Worm (Caenorhabditis elegans): Measurements from ENCODE around the gene cnx-1.

cnx-1 gene

ce11 chrIII:9772394-9772793 lies 44.5 kb downstream of the cnx-1 start:
- TF ChIP-seq nhr-237 (tag; optimal IDR thresholded peaks at IDR 0.05), result no peak
- no peak for TF ChIP-seq mab-5 (tag; optimal IDR thresholded peaks at IDR 0.05)
- no peak for TF ChIP-seq dmd-4 (tag; optimal IDR thresholded peaks at IDR 0.05)
- no peak for TF ChIP-seq Y55F3AM.14 (GFP tag; optimal IDR thresholded peaks at IDR 0.05)
- no peak for TF ChIP-seq nhr-25 (tag; optimal IDR thresholded peaks at IDR 0.05)
- TF ChIP-seq snpc-4 (tag; optimal IDR thresholded peaks at IDR 0.05), result no peak
- no peak for TF ChIP-seq unc-55 (GFP tag; optimal IDR thresholded peaks at IDR 0.05)
- no peak for TF ChIP-seq crh-2 (tag; optimal IDR thresholded peaks at IDR 0.05)
- no peak for TF ChIP-seq egl-27 (tag; optimal IDR thresholded peaks at IDR 0.05)
- TF ChIP-seq ztf-4 (tag; optimal IDR thresholded peaks at IDR 0.05), result no peak

ce11 chrIII:9770590-9770989 lies 46.3 kb downstream of the cnx-1 start:
- TF ChIP-seq sem-4 (tag; optimal IDR thresholded peaks at IDR 0.05), result no peak
- TF ChIP-seq nhr-25 (tag; optimal IDR thresholded peaks at IDR 0.05), result no peak
- TF ChIP-seq zag-1 (tag; optimal IDR thresholded peaks at IDR 0.05), result no peak
- TF ChIP-seq lin-39 (tag; optimal IDR thresholded peaks at IDR 0.05), result no peak
- TF ChIP-seq F13H6.1 (tag; optimal IDR thresholded peaks at IDR 0.05), result no peak

DNA sequence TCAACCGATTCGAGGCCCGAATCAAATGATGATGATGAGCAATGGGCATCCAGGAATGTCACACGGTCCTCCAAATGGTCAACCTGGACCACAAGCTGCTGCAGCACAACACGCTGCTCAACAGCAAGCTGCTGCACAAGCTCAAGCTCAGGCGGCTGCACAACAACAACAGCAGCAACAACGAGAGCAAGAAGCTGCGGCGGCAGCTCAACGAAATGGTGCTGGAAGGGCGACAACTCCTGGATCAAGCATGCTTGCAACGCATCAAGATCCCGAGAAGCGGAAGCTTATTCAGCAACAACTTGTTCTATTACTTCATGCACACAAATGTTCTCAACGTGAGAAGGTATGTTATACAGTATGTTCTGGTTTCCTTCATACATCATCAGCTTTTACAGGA lies 48.9 kb downstream of the cnx-1 start:
- TF ChIP-seq ztf-11 (tag; optimal IDR thresholded peaks at IDR 0.05) (no peak), peb-1 (tag; optimal IDR thresholded peaks at IDR 0.05) (no peak), sem-4 (tag; optimal IDR thresholded peaks at IDR 0.05) (no peak), mab-5 (tag; optimal IDR thresholded peaks at IDR 0.05) (no peak), mdl-1 (tag; optimal IDR thresholded peaks at IDR 0.05) (no peak), aly-2 (tag; optimal IDR thresholded peaks at IDR 0.05) (no peak), ztf-1 (GFP tag; conservative IDR thresholded peaks at IDR 0.05) (no peak), unc-55 (GFP tag; optimal IDR thresholded peaks at IDR 0.05) (no peak), ceh-16 (tag; optimal IDR thresholded peaks at IDR 0.05) (no peak), sma-3 (GFP tag; optimal IDR thresholded peaks at IDR 0.05) (no peak), zag-1 (tag; optimal IDR thresholded peaks at IDR 0.05) (no peak), F13H6.1 (tag; optimal IDR thresholded peaks at IDR 0.05) (no peak), nhr-21 (tag; optimal IDR thresholded peaks at IDR 0.05) (no peak), lin-13 (GFP tag; optimal IDR thresholded peaks at IDR 0.05) (no peak), nhr-6 (tag; optimal IDR thresholded peaks at IDR 0.05) (no peak), nhr-237 (tag; optimal IDR thresholded peaks at IDR 0.05) (no peak)

DNA sequence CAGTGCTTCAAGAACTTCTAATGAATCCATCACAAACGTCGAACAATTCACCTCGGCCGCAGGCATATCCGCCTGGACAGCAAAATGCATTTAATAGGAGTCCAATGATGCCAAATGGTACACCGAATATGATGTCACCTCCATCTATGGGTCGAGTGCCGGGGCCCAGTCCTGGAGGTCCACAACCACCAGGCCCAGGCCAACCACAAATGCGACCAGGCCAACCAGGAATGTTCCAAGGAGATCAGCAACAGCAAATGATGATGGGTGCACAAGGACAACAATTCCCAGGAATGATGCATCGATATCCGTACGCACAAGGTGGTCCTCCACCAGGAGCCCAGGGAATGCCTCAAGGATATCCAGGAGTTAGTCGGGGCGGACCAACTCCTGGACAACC lies 49.8 kb downstream of the cnx-1 start:
- no peak for TF ChIP-seq ztf-11 (tag; optimal IDR thresholded peaks at IDR 0.05)
- TF ChIP-seq ceh-82 (tag; optimal IDR thresholded peaks at IDR 0.05), result no peak
- no peak for TF ChIP-seq nhr-12 (tag; optimal IDR thresholded peaks at IDR 0.05)
- no peak for TF ChIP-seq ZK546.5 (tag; optimal IDR thresholded peaks at IDR 0.05)
- TF ChIP-seq fos-1 (tag; optimal IDR thresholded peaks at IDR 0.05), result no peak
- TF ChIP-seq nhr-10 (tag; optimal IDR thresholded peaks at IDR 0.05), result no peak
- no peak for TF ChIP-seq mdl-1 (tag; optimal IDR thresholded peaks at IDR 0.05)
- TF ChIP-seq alr-1 (tag; optimal IDR thresholded peaks at IDR 0.05), result no peak
- TF ChIP-seq zag-1 (tag; optimal IDR thresholded peaks at IDR 0.05), result no peak
- no peak for TF ChIP-seq nhr-129 (tag; optimal IDR thresholded peaks at IDR 0.05)
- TF ChIP-seq mbf-1 (tag; optimal IDR thresholded peaks at IDR 0.05), result no peak
- no peak for TF ChIP-seq sma-9 (GFP tag; optimal IDR thresholded peaks at IDR 0.05)
- no peak for TF ChIP-seq sma-9 (tag; optimal IDR thresholded peaks at IDR 0.05)

DNA sequence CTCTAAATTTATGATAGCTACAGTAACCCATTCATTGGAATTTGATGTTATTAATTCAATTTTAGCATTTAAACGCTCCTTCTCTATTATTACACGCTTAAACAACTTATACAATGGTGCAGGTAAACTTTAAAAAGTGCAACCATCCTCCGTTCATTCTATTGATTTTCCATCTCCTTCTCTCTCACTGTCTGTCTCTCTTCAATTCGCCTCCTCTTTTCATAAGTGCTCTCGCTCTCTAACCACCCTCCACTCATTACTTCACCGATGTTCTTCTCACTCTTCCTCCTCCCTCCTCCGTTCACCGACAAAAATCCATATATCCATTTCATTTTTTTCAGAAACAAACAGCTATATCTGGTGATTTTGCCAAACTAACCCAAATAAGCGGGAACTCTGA lies 50.8 kb downstream of the cnx-1 start, which contains the start of gene cbp-1:
TSS of gene cbp-1 (plus strand) at position 335 of the 400 bp plus-strand sequence.
- TF ChIP-seq lin-13 (GFP tag; optimal IDR thresholded peaks at IDR 0.05), result no peak
- TF ChIP-seq aly-2 (tag; optimal IDR thresholded peaks at IDR 0.05), result no peak
- TF ChIP-seq nhr-25 (tag; optimal IDR thresholded peaks at IDR 0.05), result peak; percentile 29
- TF ChIP-seq gmeb-1 (tag; optimal IDR thresholded peaks at IDR 0.05), result no peak
- peak; percentile 68 for TF ChIP-seq C34F6.9 (tag; optimal IDR thresholded peaks at IDR 0.05)
- TF ChIP-seq snpc-4 (tag; optimal IDR thresholded peaks at IDR 0.05), result peak; percentile 17
- peak; percentile 67 for TF ChIP-seq sma-9 (GFP tag; optimal IDR thresholded peaks at IDR 0.05)
- no peak for TF ChIP-seq sma-9 (tag; optimal IDR thresholded peaks at IDR 0.05)
- peak; percentile 49 to 78 for TF ChIP-seq lsy-2 (tag; optimal IDR thresholded peaks at IDR 0.05)
- TF ChIP-seq fos-1 (tag; optimal IDR thresholded peaks at IDR 0.05), result peak; percentile 15
- peak; percentile 67 for TF ChIP-seq crh-2 (tag; optimal IDR thresholded peaks at IDR 0.05)
- peak; percentile 52 for TF ChIP-seq unc-55 (GFP tag; optimal IDR thresholded peaks at IDR 0.05)
- no peak for TF ChIP-seq nhr-23 (tag; optimal IDR thresholded peaks at IDR 0.05)
- TF ChIP-seq F13H6.1 (tag; optimal IDR thresholded peaks at IDR 0.05), result peak; percentile 22
- peak; percentile 14 for TF ChIP-seq nhr-6 (tag; optimal IDR thresholded peaks at IDR 0.05)
- no peak for TF ChIP-seq blmp-1 (tag; optimal IDR thresholded peaks at IDR 0.05; ENCODE audit: insufficient read depth)
- peak; percentile 53 for TF ChIP-seq nhr-129 (tag; optimal IDR thresholded peaks at IDR 0.05)
- no peak for TF ChIP-seq ztf-11 (tag; optimal IDR thresholded peaks at IDR 0.05)
